Fruit fly (Drosophila melanogaster): ENCODE measurements around the gene CG3815.

CG3815 gene

DNA sequence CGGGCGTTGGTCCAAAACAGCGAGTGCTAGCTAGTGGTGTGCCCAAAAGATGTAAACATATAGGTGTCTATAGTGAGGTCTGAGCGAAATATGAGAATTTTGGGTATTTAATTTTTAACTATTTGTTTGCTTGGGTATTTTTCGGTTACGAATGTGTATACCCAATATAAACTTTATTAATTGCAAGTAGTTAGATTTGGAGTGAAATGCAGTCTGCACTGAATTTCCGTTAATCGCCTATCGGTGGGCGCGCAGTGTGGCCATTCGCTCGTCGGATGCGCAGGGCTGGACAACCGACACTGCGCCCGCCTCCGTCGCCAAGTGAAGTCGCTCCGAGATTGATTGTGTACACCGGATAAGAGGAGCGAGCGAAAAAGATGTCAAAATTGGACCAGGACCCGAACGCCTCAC is at the start of gene CG3815, which contains the start of gene CG15891:
Gene CG3815, plus strand, starts transcription at position 261 of the 411 bp plus-strand sequence.
Gene CG15891, minus strand, starts transcription at position 217 of the 411 bp plus-strand sequence.
- no peak for TF ChIP-seq dmrt93B (GFP tag; optimal IDR thresholded peaks at IDR 0.05)
- no peak for TF ChIP-seq Mio (GFP tag; optimal IDR thresholded peaks at IDR 0.05)
- peak in 1 of 2 experiments; percentile 63 for TF ChIP-seq foxo (GFP tag; optimal IDR thresholded peaks at IDR 0.05)
- no peak for TF ChIP-seq br (GFP tag; optimal IDR thresholded peaks at IDR 0.05)
- TF ChIP-seq CG32264 (GFP tag; optimal IDR thresholded peaks at IDR 0.05), result no peak
- no peak for TF ChIP-seq tai (GFP tag; optimal IDR thresholded peaks at IDR 0.05)
- TF ChIP-seq Myc (optimal IDR thresholded peaks at IDR 0.05), result peak; percentile 99
- TF ChIP-seq usp (GFP tag; optimal IDR thresholded peaks at IDR 0.05), result no peak
- TF ChIP-seq Hr78 (GFP tag; optimal IDR thresholded peaks at IDR 0.05), result no peak
- no peak for TF ChIP-seq Hnf4 (GFP tag; optimal IDR thresholded peaks at IDR 0.05)
- TF ChIP-seq rgr (GFP tag; optimal IDR thresholded peaks at IDR 0.05), result peak; percentile 51
- TF ChIP-seq HLH106 (tag; optimal IDR thresholded peaks at IDR 0.05), result peak; percentile 77
- no peak for TF ChIP-seq Abd-B (GFP tag; optimal IDR thresholded peaks at IDR 0.05)
- no peak for TF ChIP-seq OdsH (GFP tag; optimal IDR thresholded peaks at IDR 0.05)
- TF ChIP-seq Sp1 (GFP tag; optimal IDR thresholded peaks at IDR 0.05), result peak; percentile 71
- no peak for TF ChIP-seq brk (GFP tag; optimal IDR thresholded peaks at IDR 0.05)
- no peak for TF ChIP-seq Dfd (GFP tag; optimal IDR thresholded peaks at IDR 0.05)
- TF ChIP-seq ey (GFP tag; optimal IDR thresholded peaks at IDR 0.05), result peak; percentile 22
- no peak for TF ChIP-seq pan (optimal IDR thresholded peaks at IDR 0.05)
- peak; percentile 57 for TF ChIP-seq h (GFP tag; optimal IDR thresholded peaks at IDR 0.05)
- no peak for TF ChIP-seq dl (GFP tag; optimal IDR thresholded peaks at IDR 0.05; ENCODE audit: insufficient read depth in 1 of 2, partially characterized antibody in 2 of 2)
- no peak for TF ChIP-seq sage (GFP tag; optimal IDR thresholded peaks at IDR 0.05)
- no peak for TF ChIP-seq Jra (GFP tag; optimal IDR thresholded peaks at IDR 0.05)
- no peak for TF ChIP-seq Rel (GFP tag; optimal IDR thresholded peaks at IDR 0.05)
- peak; percentile 43 for TF ChIP-seq Rel (tag; optimal IDR thresholded peaks at IDR 0.05)
- TF ChIP-seq N (GFP tag; optimal IDR thresholded peaks at IDR 0.05), result no peak
- TF ChIP-seq Vsx2 (GFP tag; optimal IDR thresholded peaks at IDR 0.05; ENCODE audit: partially characterized antibody), result no peak
- TF ChIP-seq sv (GFP tag; optimal IDR thresholded peaks at IDR 0.05), result no peak
- TF ChIP-seq dsf (GFP tag; optimal IDR thresholded peaks at IDR 0.05; ENCODE audit: borderline replicate concordance), result no peak
- no peak for TF ChIP-seq fru (GFP tag; optimal IDR thresholded peaks at IDR 0.05)
- no peak for TF ChIP-seq Dif (GFP tag; optimal IDR thresholded peaks at IDR 0.05; ENCODE audit: partially characterized antibody)
- no peak for TF ChIP-seq woc (GFP tag; optimal IDR thresholded peaks at IDR 0.05)
- TF ChIP-seq CG9705 (GFP tag; optimal IDR thresholded peaks at IDR 0.05), result peak; percentile 49
- TF ChIP-seq Hr83 (GFP tag; optimal IDR thresholded peaks at IDR 0.05; ENCODE audit: poor library complexity, severe bottlenecking), result no peak
- TF ChIP-seq GATAd (GFP tag; optimal IDR thresholded peaks at IDR 0.05), result no peak
- no peak for TF ChIP-seq jim (GFP tag; optimal IDR thresholded peaks at IDR 0.05)
- TF ChIP-seq psq (GFP tag; optimal IDR thresholded peaks at IDR 0.05), result peak; percentile 31
- no peak for TF ChIP-seq CrebA (GFP tag; optimal IDR thresholded peaks at IDR 0.05; ENCODE audit: borderline replicate concordance)
- TF ChIP-seq lola (GFP tag; optimal IDR thresholded peaks at IDR 0.05), result no peak

DNA sequence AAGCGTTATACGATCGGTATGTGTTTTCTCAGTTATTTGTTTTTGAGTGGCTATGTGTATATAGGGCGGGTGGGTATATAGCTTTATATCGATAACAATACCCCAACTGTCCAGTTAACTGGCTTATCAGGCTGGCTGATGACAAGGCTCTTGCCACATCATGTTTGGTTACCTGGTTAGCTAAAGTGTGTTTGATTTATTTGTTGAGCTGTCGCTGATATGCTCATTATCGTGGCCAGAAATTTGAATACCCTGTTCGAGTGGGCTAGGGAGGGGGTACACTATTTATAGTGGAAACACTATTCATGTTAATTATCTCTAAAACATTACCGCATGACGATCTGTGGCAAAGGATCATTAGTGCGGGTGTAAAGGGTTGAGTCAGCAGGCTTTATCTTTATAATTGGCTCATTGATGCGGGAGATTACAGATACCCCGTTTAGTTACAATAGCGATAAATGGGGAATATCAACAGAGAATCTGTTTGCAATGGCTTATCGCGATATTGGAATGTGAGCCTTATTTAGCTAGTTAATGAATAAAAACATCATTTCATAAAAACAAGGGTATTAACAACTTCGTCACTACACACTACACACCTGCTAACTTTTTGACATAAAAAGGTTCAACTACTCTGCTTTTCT is 42.2 kb upstream of the CG3815 start:
- TF ChIP-seq Hr83 (GFP tag; optimal IDR thresholded peaks at IDR 0.05; ENCODE audit: poor library complexity, severe bottlenecking) (no peak), tai (GFP tag; optimal IDR thresholded peaks at IDR 0.05) (no peak), woc (GFP tag; optimal IDR thresholded peaks at IDR 0.05) (no peak), rgr (GFP tag; optimal IDR thresholded peaks at IDR 0.05) (no peak), ey (GFP tag; optimal IDR thresholded peaks at IDR 0.05) (no peak), Rel (GFP tag; optimal IDR thresholded peaks at IDR 0.05) (no peak), Rel (tag; optimal IDR thresholded peaks at IDR 0.05) (no peak), dmrt93B (GFP tag; optimal IDR thresholded peaks at IDR 0.05) (no peak), Abd-B (GFP tag; optimal IDR thresholded peaks at IDR 0.05) (no peak), dsf (GFP tag; optimal IDR thresholded peaks at IDR 0.05; ENCODE audit: borderline replicate concordance) (no peak), br (GFP tag; optimal IDR thresholded peaks at IDR 0.05) (no peak), Mio (GFP tag; optimal IDR thresholded peaks at IDR 0.05) (no peak), sv (GFP tag; optimal IDR thresholded peaks at IDR 0.05) (no peak), Jra (GFP tag; optimal IDR thresholded peaks at IDR 0.05) (no peak), OdsH (GFP tag; optimal IDR thresholded peaks at IDR 0.05) (no peak), Hnf4 (GFP tag; optimal IDR thresholded peaks at IDR 0.05) (no peak)
